Worm (Caenorhabditis elegans): Measurements from ENCODE around the gene rfl-1.

Gene rfl-1

ce11 chrIII:7068520-7069113 is 47.6 kb downstream of the rfl-1 start, which contains the start of the genes ubc-18 and R01H2.8 (continued):
- TF ChIP-seq swsn-7 (tag; optimal IDR thresholded peaks at IDR 0.05) (peak; percentile 32), C16A3.4 (tag; optimal IDR thresholded peaks at IDR 0.05) (peak; percentile 46), unc-130 (tag; optimal IDR thresholded peaks at IDR 0.05) (peak; percentile 45), nhr-47 (tag; optimal IDR thresholded peaks at IDR 0.05) (peak; percentile 57), skn-1 (tag; optimal IDR thresholded peaks at IDR 0.05) (peak; percentile 75), pqm-1 (tag; optimal IDR thresholded peaks at IDR 0.05) (no peak), efl-1 (optimal IDR thresholded peaks at IDR 0.05) (peak; percentile 90 to 94), efl-1 (GFP tag; optimal IDR thresholded peaks at IDR 0.05 in 1 of 2) (peak; percentile 93 to 99), mdl-1 (tag; optimal IDR thresholded peaks at IDR 0.05) (peak in 1 of 2 experiments; percentile 38), isw-1 (GFP tag; IDR thresholded peaks at IDR 0.05) (no peak), lin-35 (GFP tag; optimal IDR thresholded peaks at IDR 0.05) (peak; percentile 93 to 97)

ce11 chrIII:7069981-7070380 is 49.0 kb downstream of the rfl-1 start, which contains the start of gene tmem-17:
tmem-17 (plus strand) TSS chrIII:7070281.
- TF ChIP-seq mab-9 (GFP tag; IDR thresholded peaks at IDR 0.05) (no peak), lir-3 (tag; optimal IDR thresholded peaks at IDR 0.05; ENCODE audit: poor library complexity) (no peak), mdl-1 (tag; optimal IDR thresholded peaks at IDR 0.05) (no peak)

- TF ChIP-seq nhr-77 (tag; optimal IDR thresholded peaks at IDR 0.05), result no peak
Measured at ce11 chrIII:7072452-7072851, 51.4 kb downstream of the rfl-1 start, which contains the start of gene lin-37. lin-37 (minus strand) TSS chrIII:7072552.
